Worm (Caenorhabditis elegans) whole organism, midembryonic: ENCODE measurements around the gene F02E8.4.

ENCODE experiments used
- T22C8.4 ChIP-seq: fragments of 200-800 bp; sonication (Bioruptor generic); IDR thresholded peaks from 2 replicates; pipeline ENCODE4 v1.3.6; 2022; ENCODE audit warnings: missing genetic modification characterization, missing compliant biosample characterization
- cog-1 ChIP-seq: sonication (generic microtip); optimal IDR thresholded peaks from 2 replicates; lab custom pipeline; 2016; ENCODE audit warnings: missing genetic modification characterization, missing compliant biosample characterization
- flt-1 ChIP-seq: fragments of 200-800 bp; sonication (Bioruptor generic); IDR thresholded peaks from 2 replicates; pipeline ENCODE4 v1.3.6; 2022; ENCODE audit warnings: missing genetic modification characterization, missing compliant biosample characterization
- klf-2 ChIP-seq: fragments of 200-800 bp; sonication (Bioruptor generic); conservative IDR thresholded peaks from 2 replicates; pipeline ENCODE4 v1.3.6; 2022; ENCODE audit warnings: missing genetic modification reagents, missing genetic modification characterization, missing compliant biosample characterization
- med-1 ChIP-seq: sonication (generic microtip); optimal IDR thresholded peaks from 2 replicates; lab custom pipeline; 2017; ENCODE audit warnings: missing genetic modification characterization, mild to moderate bottlenecking, missing compliant biosample characterization, antibody characterized with exemption, missing genetic modification reagents; ENCODE audit not compliant: insufficient read depth
- ref-1 ChIP-seq: fragments of 200-800 bp; sonication (Bioruptor generic); conservative IDR thresholded peaks from 2 replicates; pipeline ENCODE4 v1.3.6; 2022; ENCODE audit warnings: missing genetic modification reagents, missing genetic modification characterization, missing compliant biosample characterization
- tab-1 ChIP-seq: fragments of 200-800 bp; sonication (Bioruptor generic); IDR thresholded peaks from 2 replicates; pipeline ENCODE4 v1.3.6; 2022; ENCODE audit warnings: missing genetic modification characterization, missing compliant biosample characterization
- ztf-23 ChIP-seq: fragments of 200-800 bp; sonication (Bioruptor generic); IDR thresholded peaks from 2 replicates; pipeline ENCODE4 v1.3.6; 2022; ENCODE audit warnings: missing genetic modification reagents, missing genetic modification characterization, missing compliant biosample characterization
- ztf-29 ChIP-seq: fragments of 200-800 bp; sonication (Bioruptor generic); IDR thresholded peaks from 2 replicates; pipeline ENCODE4 v1.3.6; 2022; ENCODE audit warnings: missing genetic modification reagents, missing genetic modification characterization, missing compliant biosample characterization

DNA sequence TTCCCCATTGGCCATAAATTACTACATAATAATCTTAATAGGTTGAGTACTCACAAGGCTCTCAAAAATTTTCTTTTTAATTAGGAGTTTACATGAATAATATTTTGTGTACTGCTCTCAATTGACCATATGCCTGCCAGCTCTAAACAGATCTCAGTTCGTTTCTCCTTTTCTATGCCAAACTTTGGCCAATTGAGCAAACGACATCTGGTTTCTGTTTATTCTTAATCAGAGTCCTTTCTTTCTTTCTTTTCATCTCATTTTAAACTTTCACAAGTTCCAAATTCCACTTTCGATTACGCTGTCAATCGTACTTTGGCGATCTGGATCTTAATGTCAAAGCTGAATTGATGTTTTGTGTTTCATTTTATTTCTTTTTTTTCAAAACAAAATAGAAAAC lies 10.4 kb downstream of the F02E8.4 start:
- TF ChIP-seq cog-1 (tag; lab: Kevin White, UChicago) (no peak), tab-1 (GFP tag; lab: Robert Waterston, UW) (no peak), T22C8.4 (GFP tag; lab: Robert Waterston, UW) (no peak), ztf-29 (GFP tag; lab: Robert Waterston, UW) (no peak), flt-1 (GFP tag; lab: Robert Waterston, UW) (no peak), med-1 (no peak), ztf-23 (no peak), klf-2 (GFP tag; lab: Robert Waterston, UW) (no peak), ref-1 (no peak)
